Worm (Caenorhabditis elegans): ENCODE data around the gene B0024.11.

B0024.11 gene

ce11 chrV:10338305-10338992, 19.1 kb upstream of the B0024.11 start, which contains the start of gene arx-2 (continued):
- TF ChIP-seq C04F5.9 (tag; optimal IDR thresholded peaks at IDR 0.05): no peak
- TF ChIP-seq sup-37 (GFP tag; optimal IDR thresholded peaks at IDR 0.05): no peak
- TF ChIP-seq swsn-7 (tag; optimal IDR thresholded peaks at IDR 0.05): no peak
- TF ChIP-seq mef-2 (tag; optimal IDR thresholded peaks at IDR 0.05): no peak
- no peak for TF ChIP-seq ceh-88 (GFP tag; IDR thresholded peaks at IDR 0.05)
- TF ChIP-seq tlp-1 (tag; optimal IDR thresholded peaks at IDR 0.05): no peak
- TF ChIP-seq dsc-1 (tag; optimal IDR thresholded peaks at IDR 0.05): no peak
- TF ChIP-seq sox-4 (tag; optimal IDR thresholded peaks at IDR 0.05): no peak
- TF ChIP-seq pag-3 (tag; optimal IDR thresholded peaks at IDR 0.05; ENCODE audit: borderline replicate concordance, insufficient read depth): no peak
- TF ChIP-seq sptf-1 (tag; optimal IDR thresholded peaks at IDR 0.05): no peak
- TF ChIP-seq pqm-1 (tag; optimal IDR thresholded peaks at IDR 0.05): no peak
- no peak for TF ChIP-seq hpl-2 (GFP tag; optimal IDR thresholded peaks at IDR 0.05)
- no peak for TF ChIP-seq nhr-77 (tag; optimal IDR thresholded peaks at IDR 0.05)
- TF ChIP-seq egl-27 (tag; optimal IDR thresholded peaks at IDR 0.05): no peak
- no peak for TF ChIP-seq hlh-4 (tag; optimal IDR thresholded peaks at IDR 0.05)
- TF ChIP-seq irx-1 (tag; optimal IDR thresholded peaks at IDR 0.05): no peak
- TF ChIP-seq ama-1 (optimal IDR thresholded peaks at IDR 0.05): no peak
- TF ChIP-seq ztf-11 (tag; optimal IDR thresholded peaks at IDR 0.05): no peak
- no peak for TF ChIP-seq unc-86 (tag; optimal IDR thresholded peaks at IDR 0.05)
- TF ChIP-seq efl-1 (optimal IDR thresholded peaks at IDR 0.05): peak; percentile 40 to 44
- TF ChIP-seq efl-1 (GFP tag; optimal IDR thresholded peaks at IDR 0.05 in 1 of 2): peak; percentile 49 to 85
- TF ChIP-seq elt-2 (tag; optimal IDR thresholded peaks at IDR 0.05): no peak
- peak; percentile 58 for TF ChIP-seq mep-1 (tag; optimal IDR thresholded peaks at IDR 0.05)
- TF ChIP-seq nhr-47 (tag; optimal IDR thresholded peaks at IDR 0.05): peak; percentile 12
- no peak for TF ChIP-seq unc-30 (tag; optimal IDR thresholded peaks at IDR 0.05)
- TF ChIP-seq lin-14 (GFP tag; optimal IDR thresholded peaks at IDR 0.05): peak; percentile 53
- TF ChIP-seq elt-3 (tag; optimal IDR thresholded peaks at IDR 0.05): peak in 1 of 6 experiments; percentile 26
- no peak for TF ChIP-seq egl-13 (tag; optimal IDR thresholded peaks at IDR 0.05)
- TF ChIP-seq unc-98 (GFP tag; IDR thresholded peaks at IDR 0.05): no peak
- TF ChIP-seq lin-15B (tag; optimal IDR thresholded peaks at IDR 0.05): peak; percentile 54
- peak; percentile 25 for TF ChIP-seq nhr-20 (tag; optimal IDR thresholded peaks at IDR 0.05)
- no peak for TF ChIP-seq ceh-63 (GFP tag; optimal IDR thresholded peaks at IDR 0.05)
- no peak for TF ChIP-seq isw-1 (GFP tag; IDR thresholded peaks at IDR 0.05)
- no peak for TF ChIP-seq unc-62 (GFP tag; optimal IDR thresholded peaks at IDR 0.05)
- no peak for TF ChIP-seq nhr-76 (tag; optimal IDR thresholded peaks at IDR 0.05)
- TF ChIP-seq mdl-1 (tag; optimal IDR thresholded peaks at IDR 0.05): no peak
- TF ChIP-seq grh-1 (GFP tag; IDR thresholded peaks at IDR 0.05): no peak
- TF ChIP-seq jun-1 (tag; optimal IDR thresholded peaks at IDR 0.05): no peak
- TF ChIP-seq nhr-90 (tag; optimal IDR thresholded peaks at IDR 0.05; ENCODE audit: poor library complexity): no peak
- TF ChIP-seq blmp-1 (tag; optimal IDR thresholded peaks at IDR 0.05): peak; percentile 64
- no peak for TF ChIP-seq fos-1 (tag; optimal IDR thresholded peaks at IDR 0.05)
- peak; percentile 16 for TF ChIP-seq nhr-85 (tag)

- TF ChIP-seq elt-2 (tag; optimal IDR thresholded peaks at IDR 0.05) (no peak), blmp-1 (tag; optimal IDR thresholded peaks at IDR 0.05) (peak; percentile 65), efl-1 (optimal IDR thresholded peaks at IDR 0.05) (no peak), efl-1 (GFP tag; optimal IDR thresholded peaks at IDR 0.05 in 1 of 2) (peak in 1 of 2 experiments; percentile 8)
Measured at ce11 chrV:10333843-10334242, 14.5 kb upstream of the B0024.11 start.

All from whole organism, L1 larva.